Worm (Caenorhabditis elegans): ENCODE measurements around the gene rpl-5.
A peak's percentile ranks its signal among the peaks of the same experiment; 100 is the strongest.

Gene rpl-5

ce11 chrII:8599214-8599613 lies 29.5 kb downstream of the rpl-5 start, which contains the start of gene F28C6.5:
TSS of gene F28C6.5 (plus strand) at chrII:8599514.
- TF ChIP-seq mdt-29 (GFP tag; IDR thresholded peaks at IDR 0.05) (no peak), ceh-28 (tag; optimal IDR thresholded peaks at IDR 0.05) (no peak), daf-16 (GFP tag; optimal IDR thresholded peaks at IDR 0.05) (no peak), daf-16 (tag; optimal IDR thresholded peaks at IDR 0.05) (no peak), nhr-237 (tag; optimal IDR thresholded peaks at IDR 0.05) (no peak), lin-13 (GFP tag; optimal IDR thresholded peaks at IDR 0.05) (no peak), nhr-111 (GFP tag; optimal IDR thresholded peaks at IDR 0.05) (no peak), F44E2.7 (GFP tag; IDR thresholded peaks at IDR 0.05) (no peak), snpc-1.2 (GFP tag; IDR thresholded peaks at IDR 0.05) (no peak), lim-7 (GFP tag; IDR thresholded peaks at IDR 0.05) (no peak), zfp-3 (GFP tag; conservative IDR thresholded peaks at IDR 0.05) (no peak), snpc-4 (tag; optimal IDR thresholded peaks at IDR 0.05) (no peak), rbr-2 (tag; optimal IDR thresholded peaks at IDR 0.05) (no peak), gei-8 (GFP tag; optimal IDR thresholded peaks at IDR 0.05) (no peak), egl-43 (GFP tag; IDR thresholded peaks at IDR 0.05) (no peak), arid-1 (GFP tag; conservative IDR thresholded peaks at IDR 0.05) (no peak), mep-1 (tag; optimal IDR thresholded peaks at IDR 0.05) (no peak)

DNA sequence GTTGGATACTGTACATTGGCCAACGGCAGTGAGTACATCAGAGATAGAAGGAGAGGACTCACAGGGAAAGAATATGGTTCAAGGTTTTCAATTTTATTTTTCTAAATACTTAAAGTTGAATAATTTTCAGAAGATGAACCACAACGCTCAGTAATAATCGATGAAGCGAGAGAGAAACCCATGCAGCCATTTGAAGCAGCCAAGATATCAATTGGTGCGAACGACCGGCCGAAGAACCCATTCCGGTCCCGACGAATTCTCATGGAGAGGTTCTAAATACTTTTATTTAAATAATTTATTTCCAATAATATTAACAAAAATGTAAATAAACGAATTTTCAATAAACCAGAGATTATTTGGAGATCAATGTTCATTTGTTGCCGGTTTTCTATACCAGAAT lies 30.4 kb downstream of the rpl-5 start, which contains the start of gene pigg-1:
pigg-1 (minus strand) TSS at position 101 of the 400 bp plus-strand sequence.
- TF ChIP-seq mdt-29 (GFP tag; IDR thresholded peaks at IDR 0.05) (no peak), aha-1 (tag) (peak; percentile 30)

- TF ChIP-seq nhr-6 (tag; optimal IDR thresholded peaks at IDR 0.05) (peak; percentile 15), ceh-62 (tag; optimal IDR thresholded peaks at IDR 0.05) (no peak), ZK546.5 (tag; optimal IDR thresholded peaks at IDR 0.05) (no peak), nhr-11 (tag; optimal IDR thresholded peaks at IDR 0.05) (peak; percentile 23), mes-2 (tag; optimal IDR thresholded peaks at IDR 0.05; ENCODE audit: poor library complexity, severe bottlenecking) (peak; percentile 78), Y105C5A.15 (GFP tag; IDR thresholded peaks at IDR 0.05) (no peak), Y48G9A.11 (GFP tag; IDR thresholded peaks at IDR 0.05) (no peak), ctbp-1 (GFP tag; IDR thresholded peaks at IDR 0.05) (no peak), nhr-76 (tag; optimal IDR thresholded peaks at IDR 0.05) (no peak), nhr-77 (tag; optimal IDR thresholded peaks at IDR 0.05) (peak; percentile 57), lsy-2 (tag; optimal IDR thresholded peaks at IDR 0.05) (peak in 1 of 2 experiments; percentile 89), mep-1 (tag; optimal IDR thresholded peaks at IDR 0.05) (no peak), aha-1 (tag) (peak; percentile 61), hlh-11 (tag; optimal IDR thresholded peaks at IDR 0.05) (peak; percentile 28), daf-19 (GFP tag; conservative IDR thresholded peaks at IDR 0.05) (no peak), rbr-2 (tag; optimal IDR thresholded peaks at IDR 0.05) (peak; percentile 32), nhr-10 (tag; optimal IDR thresholded peaks at IDR 0.05) (no peak), nhr-28 (tag; optimal IDR thresholded peaks at IDR 0.05) (peak; percentile 78), ces-1 (GFP tag; optimal IDR thresholded peaks at IDR 0.05) (no peak), mxl-2 (GFP tag; conservative IDR thresholded peaks at IDR 0.05) (no peak), ceh-28 (tag; optimal IDR thresholded peaks at IDR 0.05) (no peak), vab-7 (GFP tag; IDR thresholded peaks at IDR 0.05) (no peak), lin-29 (GFP tag; IDR thresholded peaks at IDR 0.05) (no peak), T20F7.1 (GFP tag; optimal IDR thresholded peaks at IDR 0.05) (no peak), nhr-41 (GFP tag; IDR thresholded peaks at IDR 0.05) (no peak), T26A8.4 (GFP tag; IDR thresholded peaks at IDR 0.05) (0 out of 2 replicates have a peak, but pooled peaks have one; percentile 11), hif-1 (tag; optimal IDR thresholded peaks at IDR 0.05) (no peak), zfp-3 (GFP tag; conservative IDR thresholded peaks at IDR 0.05) (no peak), nhr-42 (GFP tag; IDR thresholded peaks at IDR 0.05) (no peak), hmg-1.1 (GFP tag; IDR thresholded peaks at IDR 0.05) (0 out of 2 replicates have a peak, but pooled peaks have one; percentile 21), fkh-10 (GFP tag; optimal IDR thresholded peaks at IDR 0.05) (peak; percentile 24), dpl-1 (GFP tag; optimal IDR thresholded peaks at IDR 0.05) (peak; percentile 70), lin-38 (GFP tag; IDR thresholded peaks at IDR 0.05) (peak; percentile 63)
These were observed 32.7 kb downstream of the rpl-5 start, which contains the start of the genes cpf-1 and rpl-26 for ce11 chrII:8602337-8602944. TSS of gene cpf-1 (minus strand) at chrII:8602440. TSS of gene rpl-26 (plus strand) at chrII:8602785.
